Worm (Caenorhabditis elegans) whole organism, young adult: ENCODE measurements around the gene dnc-1.

ENCODE experiments used
- F57C9.4 ChIP-seq: sonication (generic microtip); optimal IDR thresholded peaks from 2 replicates; lab custom pipeline; 2017; ENCODE audit warnings: mild to moderate bottlenecking, missing genetic modification characterization, missing compliant biosample characterization
- ceh-100 ChIP-seq: fragments of 200-800 bp; sonication (Bioruptor generic); IDR thresholded peaks from 2 replicates; pipeline ENCODE4 v1.3.6; 2022; ENCODE audit warnings: missing genetic modification reagents, missing genetic modification characterization, missing compliant biosample characterization
- ceh-91 ChIP-seq: fragments of 200-800 bp; sonication (Bioruptor generic); IDR thresholded peaks from 2 replicates; pipeline ENCODE4 v1.3.6; 2022; ENCODE audit warnings: missing genetic modification reagents, missing genetic modification characterization, missing compliant biosample characterization
- pha-4 ChIP-seq: fragments of 150-350 bp; sonication (generic microtip); optimal IDR thresholded peaks from 2 replicates; lab custom pipeline; 2014; ENCODE audit warnings: missing biosample characterization, missing genetic modification reagents, missing genetic modification characterization
- snpc-4 ChIP-seq, 5 experiments: fragments of 150-350 bp in 1 of 5; sonication (generic microtip) in 4 of 5; optimal IDR thresholded peaks; 2 replicates each; lab custom pipeline; 2014 to 2018; ENCODE audit warnings: missing genetic modification characterization in 5 of 5, missing biosample characterization in 3 of 5, antibody characterized with exemption in 2 of 5, mild to moderate bottlenecking in 2 of 5, missing compliant biosample characterization in 2 of 5, missing genotype in 2 of 5, moderate library complexity in 2 of 5, missing genetic modification reagents in 1 of 5
- unc-130 ChIP-seq: sonication (generic microtip); optimal IDR thresholded peaks from 2 replicates; lab custom pipeline; 2016; ENCODE audit warnings: missing genetic modification reagents, missing genetic modification characterization, missing compliant biosample characterization
- unc-62 ChIP-seq: fragments of 150-350 bp; optimal IDR thresholded peaks from 2 replicates; lab custom pipeline; 2014; ENCODE audit warnings: missing biosample characterization, missing genetic modification reagents, missing genetic modification characterization

DNA sequence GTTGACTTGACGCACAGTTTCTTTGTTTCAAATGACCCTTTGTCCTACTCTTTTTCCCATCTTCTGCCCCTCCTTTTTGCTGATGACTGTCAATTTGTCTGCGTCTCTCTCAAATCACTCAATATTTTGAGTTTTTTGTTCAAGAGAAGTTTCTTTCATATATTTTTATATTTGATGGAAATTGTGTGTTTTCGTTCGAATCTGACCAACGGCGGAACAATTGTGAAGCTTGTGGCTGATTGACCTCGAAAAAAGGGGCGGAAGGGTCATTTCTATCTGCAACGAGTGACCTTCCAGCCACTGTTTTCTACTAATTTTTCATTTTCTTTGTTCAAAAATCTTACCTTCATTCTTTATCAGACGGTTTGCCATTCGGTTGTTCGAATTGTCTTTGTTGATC, 45.6 kb upstream of the dnc-1 start:
- TF ChIP-seq ceh-100 (GFP tag; lab: Robert Waterston, UW) (no peak), ceh-91 (GFP tag; lab: Robert Waterston, UW) (no peak), F57C9.4 (no peak), unc-130 (no peak), pha-4 (tag; lab: Kevin White, UChicago) (no peak), snpc-4 (GFP tag; optimal IDR thresholded peaks at IDR 0.05; lab: Kevin White, UChicago) (no peak), snpc-4 (tag; optimal IDR thresholded peaks at IDR 0.05; lab: Kevin White, UChicago) (no peak), unc-62 (no peak)
